Worm (Caenorhabditis elegans): ENCODE measurements around the gene E04D5.5.
A peak's percentile ranks its signal among the peaks of the same experiment; 100 is the strongest.

Gene E04D5.5

DNA sequence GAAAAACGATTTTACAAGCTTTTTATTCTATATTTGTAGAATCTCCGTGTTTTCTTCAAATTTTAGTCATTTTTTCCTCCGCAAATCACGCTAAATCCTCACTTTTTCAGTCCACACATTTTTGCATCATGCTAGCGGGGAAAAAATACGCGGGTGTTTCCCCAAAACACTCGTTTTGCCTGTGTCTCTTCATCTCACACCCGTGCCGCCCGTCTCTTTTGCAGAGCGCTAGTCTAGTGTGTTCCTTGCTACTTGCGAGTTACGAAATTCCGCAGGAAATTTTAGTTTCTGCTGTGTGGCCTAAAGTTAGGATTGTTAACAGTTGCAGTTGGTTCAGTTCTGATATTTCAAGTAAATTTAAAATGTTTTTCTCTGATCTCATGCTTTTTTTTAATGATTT lies 34.6 kb downstream of the E04D5.5 start:
- TF ChIP-seq nhr-11 (tag; optimal IDR thresholded peaks at IDR 0.05) (no peak), tbx-7 (tag; optimal IDR thresholded peaks at IDR 0.05) (no peak), rnt-1 (tag; optimal IDR thresholded peaks at IDR 0.05) (no peak), ceh-18 (tag; optimal IDR thresholded peaks at IDR 0.05) (no peak), zip-5 (tag; optimal IDR thresholded peaks at IDR 0.05) (no peak), Y22D7AL.16 (tag; optimal IDR thresholded peaks at IDR 0.05) (no peak), dmd-4 (tag; optimal IDR thresholded peaks at IDR 0.05; ENCODE audit: borderline replicate concordance) (no peak), pax-1 (tag; optimal IDR thresholded peaks at IDR 0.05) (no peak), madf-2 (tag; optimal IDR thresholded peaks at IDR 0.05) (no peak), gmeb-2 (tag; optimal IDR thresholded peaks at IDR 0.05) (no peak), nfya-1 (tag; optimal IDR thresholded peaks at IDR 0.05) (peak; percentile 20), ceh-6 (GFP tag; optimal IDR thresholded peaks at IDR 0.05) (no peak), elt-2 (tag; optimal IDR thresholded peaks at IDR 0.05) (peak; percentile 15)

ce11 chrII:10446300-10446699 lies 35.2 kb downstream of the E04D5.5 start:
- TF ChIP-seq sdc-2 (tag; optimal IDR thresholded peaks at IDR 0.05) (no peak), dmd-4 (tag; optimal IDR thresholded peaks at IDR 0.05; ENCODE audit: borderline replicate concordance) (no peak), fax-1 (tag; optimal IDR thresholded peaks at IDR 0.05) (no peak), ceh-14 (tag; optimal IDR thresholded peaks at IDR 0.05) (no peak), nhr-232 (tag; optimal IDR thresholded peaks at IDR 0.05) (no peak), ceh-30 (tag; optimal IDR thresholded peaks at IDR 0.05) (no peak), pha-4 (tag; optimal IDR thresholded peaks at IDR 0.05) (no peak), ceh-34 (tag; optimal IDR thresholded peaks at IDR 0.05) (no peak), pqm-1 (tag; optimal IDR thresholded peaks at IDR 0.05) (no peak), ceh-18 (tag; optimal IDR thresholded peaks at IDR 0.05) (no peak)

- TF ChIP-seq rnt-1 (tag; optimal IDR thresholded peaks at IDR 0.05) (no peak), pqm-1 (tag; optimal IDR thresholded peaks at IDR 0.05) (no peak), hlh-8 (tag; optimal IDR thresholded peaks at IDR 0.05) (no peak), mec-3 (tag; optimal IDR thresholded peaks at IDR 0.05; ENCODE audit: borderline replicate concordance) (no peak), ceh-48 (tag; optimal IDR thresholded peaks at IDR 0.05) (no peak), tbx-7 (tag; optimal IDR thresholded peaks at IDR 0.05) (no peak)
Measured at ce11 chrII:10446814-10447213, 35.7 kb downstream of the E04D5.5 start.

DNA sequence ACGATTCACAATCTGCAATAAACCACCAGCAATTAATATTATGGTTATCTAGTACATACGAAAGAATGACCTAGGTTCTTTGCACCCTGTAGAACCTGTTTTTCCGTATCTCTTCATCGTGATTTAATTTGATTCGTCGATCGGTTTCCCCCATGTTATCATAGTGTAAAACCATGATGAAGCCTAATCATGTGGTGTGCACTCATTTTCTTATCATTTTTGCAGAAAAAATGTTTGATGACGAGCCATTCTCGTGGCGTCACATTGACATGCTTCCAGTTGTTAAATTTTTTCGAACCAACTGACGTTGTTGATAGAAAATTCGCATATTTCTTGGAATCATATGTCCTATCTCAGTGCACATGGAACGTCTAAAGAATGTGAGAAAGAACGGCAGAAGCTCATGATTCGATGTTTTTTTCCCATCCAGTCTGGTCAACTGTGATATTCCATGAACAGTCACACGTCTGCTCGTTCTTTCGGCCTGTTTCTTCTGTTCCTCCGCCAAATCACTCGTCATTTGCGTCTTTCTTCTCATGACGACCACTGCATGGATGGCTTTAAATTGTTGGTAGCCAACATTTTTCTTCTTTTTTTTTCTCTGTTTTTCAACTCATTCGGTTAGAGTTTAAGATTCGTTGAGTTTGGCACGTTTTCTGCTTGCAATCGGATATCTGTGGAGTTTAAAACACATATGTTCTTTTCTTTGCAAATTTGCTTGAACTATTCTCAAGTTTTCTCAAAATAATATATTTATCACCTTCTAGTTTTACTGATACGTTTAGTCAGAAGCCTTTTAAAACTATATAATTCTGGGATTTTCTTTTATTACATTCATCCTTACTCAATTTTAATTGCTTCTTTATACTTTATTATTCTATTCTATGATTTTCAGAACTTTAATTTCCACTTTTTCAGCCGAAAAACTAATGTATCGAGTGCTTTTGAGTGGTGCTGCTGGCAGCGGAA lies 36.5 kb downstream of the E04D5.5 start, which contains the start of gene ZK673.2:
ZK673.2 (plus strand) TSS at position 919 of the 969 bp plus-strand sequence.
- TF ChIP-seq lin-11 (tag; optimal IDR thresholded peaks at IDR 0.05) = no peak
- TF ChIP-seq ceh-18 (tag; optimal IDR thresholded peaks at IDR 0.05) = no peak
- TF ChIP-seq pax-1 (tag; optimal IDR thresholded peaks at IDR 0.05) = no peak
- no peak for TF ChIP-seq pag-3 (tag; optimal IDR thresholded peaks at IDR 0.05; ENCODE audit: borderline replicate concordance)
- no peak for TF ChIP-seq tbx-2 (tag; optimal IDR thresholded peaks at IDR 0.05)
- TF ChIP-seq dve-1 (tag; optimal IDR thresholded peaks at IDR 0.05) = no peak
- no peak for TF ChIP-seq ceh-34 (tag; optimal IDR thresholded peaks at IDR 0.05)
- no peak for TF ChIP-seq elt-2 (tag; optimal IDR thresholded peaks at IDR 0.05)
- TF ChIP-seq ztf-16 (tag; optimal IDR thresholded peaks at IDR 0.05) = no peak
- TF ChIP-seq Y22D7AL.16 (tag; optimal IDR thresholded peaks at IDR 0.05) = no peak
- no peak for TF ChIP-seq ttx-3 (tag; optimal IDR thresholded peaks at IDR 0.05)
- no peak for TF ChIP-seq nfya-1 (tag; optimal IDR thresholded peaks at IDR 0.05)
- no peak for TF ChIP-seq pha-2 (tag; optimal IDR thresholded peaks at IDR 0.05)

ce11 chrII:10449707-10450106 lies 38.6 kb downstream of the E04D5.5 start, which contains the start of gene lin-56:
lin-56 (plus strand) TSS chrII:10450007.
- TF ChIP-seq ama-1 (optimal IDR thresholded peaks at IDR 0.05) = no peak
- no peak for TF ChIP-seq npax-4 (tag; optimal IDR thresholded peaks at IDR 0.05)
- no peak for TF ChIP-seq C08G9.2 (tag; optimal IDR thresholded peaks at IDR 0.05)
- TF ChIP-seq C38D4.7 (GFP tag; optimal IDR thresholded peaks at IDR 0.05) = no peak
- TF ChIP-seq fkh-10 (GFP tag; optimal IDR thresholded peaks at IDR 0.05) = no peak
- TF ChIP-seq pha-4 (tag; optimal IDR thresholded peaks at IDR 0.05) = no peak
- no peak for TF ChIP-seq K09A11.1 (tag; optimal IDR thresholded peaks at IDR 0.05; ENCODE audit: insufficient read depth)
- no peak for TF ChIP-seq ceh-6 (GFP tag; optimal IDR thresholded peaks at IDR 0.05)
- no peak for TF ChIP-seq madf-2 (tag; optimal IDR thresholded peaks at IDR 0.05)
- TF ChIP-seq ets-4 (tag; optimal IDR thresholded peaks at IDR 0.05) = no peak
- no peak for TF ChIP-seq hlh-30 (tag; optimal IDR thresholded peaks at IDR 0.05; ENCODE audit: insufficient read depth)
- no peak for TF ChIP-seq unc-86 (tag; optimal IDR thresholded peaks at IDR 0.05)
- TF ChIP-seq ceh-24 (tag; optimal IDR thresholded peaks at IDR 0.05) = no peak
